Worm (Caenorhabditis elegans) whole organism, young adult: ENCODE measurements around the gene Y70C5A.2.

Experiments used
- aptf-3 ChIP-seq: fragments of 200-800 bp; sonication (Bioruptor generic); IDR thresholded peaks from 2 replicates; pipeline ENCODE4 v1.3.6; 2022; ENCODE audit warnings: missing genetic modification characterization, missing compliant biosample characterization
- ceh-79 ChIP-seq: sonication (generic microtip); optimal IDR thresholded peaks from 2 replicates; lab custom pipeline; 2017; ENCODE audit warnings: mild to moderate bottlenecking, missing genetic modification characterization, missing compliant biosample characterization
- dpl-1 ChIP-seq: fragments of 150-350 bp; optimal IDR thresholded peaks from 2 replicates; lab custom pipeline; 2014; ENCODE audit warnings: missing biosample characterization, missing genetic modification reagents, missing genetic modification characterization
- egl-18 ChIP-seq: fragments of 200-800 bp; sonication (Bioruptor generic); IDR thresholded peaks from 2 replicates; pipeline ENCODE4 v1.3.6; 2022; ENCODE audit warnings: missing genetic modification reagents, missing genetic modification characterization, missing compliant biosample characterization
- hlh-26 ChIP-seq: fragments of 200-800 bp; sonication (Bioruptor generic); conservative IDR thresholded peaks from 2 replicates; pipeline ENCODE4 v1.3.6; 2022; ENCODE audit warnings: missing genetic modification reagents, missing genetic modification characterization, missing compliant biosample characterization
- lag-1 ChIP-seq: fragments of 200-800 bp; sonication (Bioruptor generic); IDR thresholded peaks from 2 replicates; pipeline ENCODE4 v1.3.6; 2022; ENCODE audit warnings: missing genetic modification reagents, missing genetic modification characterization, missing compliant biosample characterization
- mes-4 ChIP-seq: sonication (generic microtip); optimal IDR thresholded peaks from 2 replicates; lab custom pipeline; 2016; ENCODE audit warnings: missing genotype, missing genetic modification characterization, missing compliant biosample characterization
- nhr-80 ChIP-seq: sonication (generic microtip); optimal IDR thresholded peaks from 2 replicates; lab custom pipeline; 2016; ENCODE audit warnings: missing genetic modification characterization, missing compliant biosample characterization
- unc-130 ChIP-seq: sonication (generic microtip); optimal IDR thresholded peaks from 2 replicates; lab custom pipeline; 2016; ENCODE audit warnings: missing genetic modification reagents, missing genetic modification characterization, missing compliant biosample characterization
- unc-62 ChIP-seq: fragments of 150-350 bp; optimal IDR thresholded peaks from 2 replicates; lab custom pipeline; 2014; ENCODE audit warnings: missing biosample characterization, missing genetic modification reagents, missing genetic modification characterization

- peak; percentile 22 for TF ChIP-seq nhr-80 (tag; lab: Kevin White, UChicago)
- no peak for TF ChIP-seq mes-4 (tag; lab: Kevin White, UChicago)
- no peak for TF ChIP-seq lag-1 (GFP tag; lab: Robert Waterston, UW)
- no peak for TF ChIP-seq unc-130 (GFP tag; lab: Kevin White, UChicago)
- no peak for TF ChIP-seq aptf-3 (GFP tag; lab: Robert Waterston, UW)
- TF ChIP-seq unc-62, result no peak
- TF ChIP-seq ceh-79, result no peak
- TF ChIP-seq dpl-1 (GFP tag; lab: Kevin White, UChicago), result no peak
- no peak for TF ChIP-seq hlh-26 (GFP tag; lab: Robert Waterston, UW)
- no peak for TF ChIP-seq egl-18 (GFP tag; lab: Robert Waterston, UW)
Observed at ce11 chrV:16620874-16621273, 2.1 kb downstream of the Y70C5A.2 start, which contains the start of gene Y70C5A.3.
